Worm (Caenorhabditis elegans) whole organism, early embryonic: ENCODE data around the gene nmgp-1.

Experiments
- B0310.2 ChIP-seq: sonication (generic microtip); optimal IDR thresholded peaks from 2 replicates; lab custom pipeline; 2016; ENCODE audit warnings: mild to moderate bottlenecking, missing genetic modification characterization, missing compliant biosample characterization
- F13C5.2 ChIP-seq: sonication (generic microtip); optimal IDR thresholded peaks from 2 replicates; lab custom pipeline; 2017; ENCODE audit warnings: mild to moderate bottlenecking, missing genetic modification characterization, inconsistent platforms, missing compliant biosample characterization
- aly-1 ChIP-seq: sonication (generic microtip); optimal IDR thresholded peaks from 2 replicates; lab custom pipeline; 2016; ENCODE audit warnings: missing genetic modification characterization, missing compliant biosample characterization
- ama-1 ChIP-seq: fragments of 150-350 bp; optimal IDR thresholded peaks from 2 replicates; lab custom pipeline; 2014
- ceh-13 ChIP-seq: fragments of 200-800 bp; sonication (Bioruptor generic); optimal IDR thresholded peaks from 2 replicates; lab custom pipeline; 2018; ENCODE audit warnings: mild to moderate bottlenecking, missing genetic modification characterization, missing compliant biosample characterization
- ceh-36 ChIP-seq: sonication (generic microtip); optimal IDR thresholded peaks from 2 replicates; lab custom pipeline; 2016; ENCODE audit warnings: missing genetic modification characterization, inconsistent platforms, missing compliant biosample characterization
- ets-7 ChIP-seq: sonication (generic microtip); optimal IDR thresholded peaks from 2 replicates; lab custom pipeline; 2016; ENCODE audit warnings: missing genotype, missing genetic modification characterization, missing compliant biosample characterization
- flt-1 ChIP-seq: fragments of 200-800 bp; sonication (Bioruptor generic); IDR thresholded peaks from 2 replicates; pipeline ENCODE4 v1.3.6; 2022; ENCODE audit warnings: missing genetic modification characterization, missing compliant biosample characterization
- hmbx-1 ChIP-seq: sonication (generic microtip); optimal IDR thresholded peaks from 2 replicates; lab custom pipeline; 2016; ENCODE audit warnings: mild to moderate bottlenecking, missing genetic modification characterization, missing compliant biosample characterization
- hmg-4 ChIP-seq: fragments of 200-800 bp; sonication (Bioruptor generic); optimal IDR thresholded peaks from 2 replicates; lab custom pipeline; 2018; ENCODE audit warnings: mild to moderate bottlenecking, missing genetic modification characterization, missing compliant biosample characterization
- hnd-1 ChIP-seq: sonication (generic microtip); optimal IDR thresholded peaks from 2 replicates; lab custom pipeline; 2016; ENCODE audit warnings: missing genetic modification characterization, missing compliant biosample characterization
- pes-1 ChIP-seq: fragments of 200-800 bp; sonication (Bioruptor generic); IDR thresholded peaks from 2 replicates; pipeline ENCODE4 v1.3.6; 2022; ENCODE audit warnings: missing genetic modification reagents, missing genetic modification characterization, missing compliant biosample characterization
- scrt-1 ChIP-seq: fragments of 200-800 bp; sonication (Bioruptor generic); IDR thresholded peaks from 2 replicates; pipeline ENCODE4 v1.3.6; 2022; ENCODE audit warnings: missing genetic modification characterization, missing compliant biosample characterization
- sea-1 ChIP-seq: fragments of 200-800 bp; sonication (Bioruptor generic); conservative IDR thresholded peaks from 2 replicates; pipeline ENCODE4 v1.3.6; 2022; ENCODE audit warnings: missing genetic modification characterization, missing compliant biosample characterization
- tbx-11 ChIP-seq: fragments of 200-800 bp; sonication (Bioruptor generic); IDR thresholded peaks from 2 replicates; pipeline ENCODE4 v1.3.6; 2022; ENCODE audit warnings: missing genetic modification characterization, missing compliant biosample characterization
- tbx-37 ChIP-seq: fragments of 200-800 bp; sonication (Bioruptor generic); conservative IDR thresholded peaks from 2 replicates; pipeline ENCODE4 v1.3.6; 2022; ENCODE audit warnings: missing genetic modification reagents, missing genetic modification characterization, missing compliant biosample characterization
- tra-4 ChIP-seq: sonication (generic microtip); optimal IDR thresholded peaks from 2 replicates; lab custom pipeline; 2017; ENCODE audit warnings: missing genetic modification characterization, missing compliant biosample characterization

Gene nmgp-1

ce11 chrII:6267983-6268382 is 7.3 kb downstream of the nmgp-1 start, which contains the start of gene F13H8.8:
Gene F13H8.8, minus strand, starts transcription at chrII:6268083.
- TF ChIP-seq tbx-37 (GFP tag; lab: Robert Waterston, UW), result no peak
- no peak for TF ChIP-seq pes-1 (GFP tag; lab: Robert Waterston, UW)
- TF ChIP-seq aly-1, result no peak
- no peak for TF ChIP-seq flt-1 (GFP tag; lab: Robert Waterston, UW)
- TF ChIP-seq F13C5.2 (tag; lab: Kevin White, UChicago), result no peak
- TF ChIP-seq sea-1 (GFP tag; lab: Robert Waterston, UW), result no peak
- no peak for TF ChIP-seq hmbx-1 (tag; lab: Kevin White, UChicago)
- no peak for TF ChIP-seq ceh-13 (GFP tag; lab: Kevin White, UChicago)
- TF ChIP-seq ets-7, result no peak

- TF ChIP-seq sea-1 (GFP tag; lab: Robert Waterston, UW) (no peak), tbx-37 (GFP tag; lab: Robert Waterston, UW) (peak; percentile 51; the same call in 1 of the 2 replicates), ama-1 (lab: Kevin White, UChicago) (no peak), hnd-1 (no peak), B0310.2 (no peak), ets-7 (no peak), scrt-1 (peak; percentile 73; the same call in 1 of the 2 replicates), tbx-11 (GFP tag; lab: Robert Waterston, UW) (0 out of 2 replicates have a peak, but pooled peaks have one; percentile 23), hmg-4 (GFP tag; lab: Kevin White, UChicago) (no peak), tra-4 (tag; lab: Kevin White, UChicago) (no peak), ceh-36 (tag; lab: Kevin White, UChicago) (peak; percentile 47), flt-1 (GFP tag; lab: Robert Waterston, UW) (peak; percentile 23; the same call in 1 of the 2 replicates), hmbx-1 (tag; lab: Kevin White, UChicago) (no peak), F13C5.2 (tag; lab: Kevin White, UChicago) (peak; percentile 28), aly-1 (no peak), pes-1 (GFP tag; lab: Robert Waterston, UW) (no peak; the same call in 1 of the 2 replicates), ceh-13 (GFP tag; lab: Kevin White, UChicago) (no peak)
Observed at ce11 chrII:6269805-6270414, 9.3 kb downstream of the nmgp-1 start, which contains the start of gene F13H8.2. Gene F13H8.2, plus strand, starts transcription at chrII:6270364.

- TF ChIP-seq ets-7 (no peak), F13C5.2 (tag; lab: Kevin White, UChicago) (no peak), pes-1 (GFP tag; lab: Robert Waterston, UW) (no peak), tbx-11 (GFP tag; lab: Robert Waterston, UW) (no peak), hnd-1 (no peak), B0310.2 (no peak), ceh-13 (GFP tag; lab: Kevin White, UChicago) (no peak), tbx-37 (GFP tag; lab: Robert Waterston, UW) (no peak), tra-4 (tag; lab: Kevin White, UChicago) (no peak), ceh-36 (tag; lab: Kevin White, UChicago) (no peak), scrt-1 (no peak), flt-1 (GFP tag; lab: Robert Waterston, UW) (no peak), hmg-4 (GFP tag; lab: Kevin White, UChicago) (no peak), sea-1 (GFP tag; lab: Robert Waterston, UW) (no peak), aly-1 (no peak), ama-1 (lab: Kevin White, UChicago) (no peak), hmbx-1 (tag; lab: Kevin White, UChicago) (no peak)
Observed at ce11 chrII:6273916-6274315, 13.3 kb downstream of the nmgp-1 start, which contains the start of gene bpl-1. Gene bpl-1, plus strand, starts transcription at chrII:6274216.

- TF ChIP-seq tbx-11 (GFP tag; lab: Robert Waterston, UW), result no peak
- no peak for TF ChIP-seq B0310.2
- TF ChIP-seq aly-1, result no peak
- no peak for TF ChIP-seq sea-1 (GFP tag; lab: Robert Waterston, UW)
Observed at ce11 chrII:6281002-6281401, 20.3 kb downstream of the nmgp-1 start, which contains the start of gene scly-1. Gene scly-1, minus strand, starts transcription at chrII:6281102.

ce11 chrII:6281903-6282302 is 21.2 kb downstream of the nmgp-1 start:
- TF ChIP-seq ceh-13 (GFP tag; lab: Kevin White, UChicago), result no peak
- TF ChIP-seq ama-1 (lab: Kevin White, UChicago), result no peak
- TF ChIP-seq tbx-37 (GFP tag; lab: Robert Waterston, UW), result no peak
- TF ChIP-seq ceh-36 (tag; lab: Kevin White, UChicago), result no peak
- TF ChIP-seq F13C5.2 (tag; lab: Kevin White, UChicago), result no peak
- TF ChIP-seq hnd-1, result no peak
- no peak for TF ChIP-seq B0310.2
- TF ChIP-seq flt-1 (GFP tag; lab: Robert Waterston, UW), result no peak
- TF ChIP-seq hmg-4 (GFP tag; lab: Kevin White, UChicago), result no peak
- TF ChIP-seq ets-7, result no peak
- no peak for TF ChIP-seq hmbx-1 (tag; lab: Kevin White, UChicago)
- no peak for TF ChIP-seq tra-4 (tag; lab: Kevin White, UChicago)

ce11 chrII:6283074-6283473 is 22.4 kb downstream of the nmgp-1 start, which contains the start of gene F13H8.1:
Gene F13H8.1, plus strand, starts transcription at chrII:6283384.
- TF ChIP-seq pes-1 (GFP tag; lab: Robert Waterston, UW) (no peak), hmg-4 (GFP tag; lab: Kevin White, UChicago) (no peak), tra-4 (tag; lab: Kevin White, UChicago) (no peak)

ce11 chrII:6286865-6287264 is 26.2 kb downstream of the nmgp-1 start, which contains the start of gene F13H8.6:
Gene F13H8.6, minus strand, starts transcription at chrII:6286965.
- no peak for TF ChIP-seq tra-4 (tag; lab: Kevin White, UChicago)
- no peak for TF ChIP-seq ama-1 (lab: Kevin White, UChicago)
- TF ChIP-seq ets-7, result no peak
- no peak for TF ChIP-seq scrt-1
- no peak for TF ChIP-seq tbx-11 (GFP tag; lab: Robert Waterston, UW)
- TF ChIP-seq sea-1 (GFP tag; lab: Robert Waterston, UW), result no peak
- no peak for TF ChIP-seq aly-1
- no peak for TF ChIP-seq pes-1 (GFP tag; lab: Robert Waterston, UW)
- no peak for TF ChIP-seq F13C5.2 (tag; lab: Kevin White, UChicago)
- TF ChIP-seq ceh-36 (tag; lab: Kevin White, UChicago), result no peak
- TF ChIP-seq flt-1 (GFP tag; lab: Robert Waterston, UW), result no peak
